Fruit fly (Drosophila melanogaster): ENCODE data around the gene Usp30.
A peak's percentile ranks its signal among the peaks of the same experiment; 100 is the strongest.

Usp30 gene

dm6 chrX:5901628-5902213 lies 22.1 kb upstream of the Usp30 start (continued):
- TF ChIP-seq Met (GFP tag; optimal IDR thresholded peaks at IDR 0.05) (peak; percentile 16), CG6276 (GFP tag; optimal IDR thresholded peaks at IDR 0.05) (no peak), ss (GFP tag; optimal IDR thresholded peaks at IDR 0.05) (peak; percentile 76 to 81), cyc (GFP tag; optimal IDR thresholded peaks at IDR 0.05) (peak; percentile 19)

- TF ChIP-seq CG6163 (GFP tag; IDR thresholded peaks at IDR 0.05) (peak; percentile 98), CG6808 (GFP tag; optimal IDR thresholded peaks at IDR 0.05) (peak; percentile 97), dsx (GFP tag; optimal IDR thresholded peaks at IDR 0.05; ENCODE audit: poor library complexity, severe bottlenecking) (peak; percentile 96), spab (GFP tag; optimal IDR thresholded peaks at IDR 0.05) (peak; percentile 96), esn (GFP tag; optimal IDR thresholded peaks at IDR 0.05) (peak; percentile 98), CG15336 (GFP tag; IDR thresholded peaks at IDR 0.05) (peak; percentile 96), Smox (GFP tag; optimal IDR thresholded peaks at IDR 0.05) (peak; percentile 96), net (GFP tag; optimal IDR thresholded peaks at IDR 0.05) (peak; percentile 97), CG3919 (GFP tag; optimal IDR thresholded peaks at IDR 0.05) (peak; percentile 98), OdsH (GFP tag; optimal IDR thresholded peaks at IDR 0.05) (peak; percentile 96), CG8632 (GFP tag; optimal IDR thresholded peaks at IDR 0.05) (peak; percentile 96), Blimp-1 (GFP tag; optimal IDR thresholded peaks at IDR 0.05) (peak; percentile 86), Hr38 (GFP tag; optimal IDR thresholded peaks at IDR 0.05) (peak; percentile 46), CG1621 (tag; optimal IDR thresholded peaks at IDR 0.05) (peak; percentile 99), pdm3 (GFP tag; optimal IDR thresholded peaks at IDR 0.05) (peak; percentile 98), CG11294 (GFP tag; IDR thresholded peaks at IDR 0.05) (peak; percentile 91), salr (GFP tag; optimal IDR thresholded peaks at IDR 0.05) (peak; percentile 90 to 98), svp (GFP tag) (peak; percentile 99), vri (GFP tag; optimal IDR thresholded peaks at IDR 0.05) (peak; percentile 97), acj6 (GFP tag; optimal IDR thresholded peaks at IDR 0.05) (peak; percentile 95), CG16779 (tag; optimal IDR thresholded peaks at IDR 0.05) (peak; percentile 96), CG11902 (GFP tag; optimal IDR thresholded peaks at IDR 0.05) (peak; percentile 93), Sox14 (GFP tag; optimal IDR thresholded peaks at IDR 0.05) (peak; percentile 97), CG11762 (GFP tag; optimal IDR thresholded peaks at IDR 0.05; ENCODE audit: insufficient read depth) (peak; percentile 92), Gug (GFP tag; IDR thresholded peaks at IDR 0.05) (peak; percentile 96), lz (GFP tag; optimal IDR thresholded peaks at IDR 0.05) (peak; percentile 97), fkh (GFP tag; optimal IDR thresholded peaks at IDR 0.05) (peak; percentile 38), Hr4 (GFP tag; optimal IDR thresholded peaks at IDR 0.05) (peak; percentile 95), fd59A (GFP tag; optimal IDR thresholded peaks at IDR 0.05) (peak; percentile 97), achi (GFP tag; optimal IDR thresholded peaks at IDR 0.05) (peak; percentile 96), CG31627 (GFP tag; optimal IDR thresholded peaks at IDR 0.05) (peak; percentile 96), CG6276 (GFP tag; optimal IDR thresholded peaks at IDR 0.05) (peak; percentile 95), CG10669 (GFP tag; optimal IDR thresholded peaks at IDR 0.05) (peak; percentile 99), dac (GFP tag; optimal IDR thresholded peaks at IDR 0.05) (peak; percentile 93), Ets21C (GFP tag; optimal IDR thresholded peaks at IDR 0.05) (peak; percentile 92), Eip78C (GFP tag) (peak; percentile 99), CG6792 (GFP tag; optimal IDR thresholded peaks at IDR 0.05) (peak; percentile 97), CG7368 (GFP tag; optimal IDR thresholded peaks at IDR 0.05) (peak; percentile 97), Met (GFP tag; optimal IDR thresholded peaks at IDR 0.05) (peak; percentile 97), Eip75B (GFP tag; optimal IDR thresholded peaks at IDR 0.05) (peak; percentile 98), CG3032 (tag; optimal IDR thresholded peaks at IDR 0.05) (peak; percentile 98), CG8119 (GFP tag; IDR thresholded peaks at IDR 0.05) (peak; percentile 95), topi (GFP tag; optimal IDR thresholded peaks at IDR 0.05) (peak; percentile 98), Hr39 (GFP tag; optimal IDR thresholded peaks at IDR 0.05) (peak; percentile 98)
Measured at dm6 chrX:5900146-5901093, 20.8 kb upstream of the Usp30 start, which contains the start of gene Act5C. Gene Act5C, plus strand, starts transcription at chrX:5900861.
